Fruit fly (Drosophila melanogaster): ENCODE measurements around the gene Vha100-4.

DNA sequence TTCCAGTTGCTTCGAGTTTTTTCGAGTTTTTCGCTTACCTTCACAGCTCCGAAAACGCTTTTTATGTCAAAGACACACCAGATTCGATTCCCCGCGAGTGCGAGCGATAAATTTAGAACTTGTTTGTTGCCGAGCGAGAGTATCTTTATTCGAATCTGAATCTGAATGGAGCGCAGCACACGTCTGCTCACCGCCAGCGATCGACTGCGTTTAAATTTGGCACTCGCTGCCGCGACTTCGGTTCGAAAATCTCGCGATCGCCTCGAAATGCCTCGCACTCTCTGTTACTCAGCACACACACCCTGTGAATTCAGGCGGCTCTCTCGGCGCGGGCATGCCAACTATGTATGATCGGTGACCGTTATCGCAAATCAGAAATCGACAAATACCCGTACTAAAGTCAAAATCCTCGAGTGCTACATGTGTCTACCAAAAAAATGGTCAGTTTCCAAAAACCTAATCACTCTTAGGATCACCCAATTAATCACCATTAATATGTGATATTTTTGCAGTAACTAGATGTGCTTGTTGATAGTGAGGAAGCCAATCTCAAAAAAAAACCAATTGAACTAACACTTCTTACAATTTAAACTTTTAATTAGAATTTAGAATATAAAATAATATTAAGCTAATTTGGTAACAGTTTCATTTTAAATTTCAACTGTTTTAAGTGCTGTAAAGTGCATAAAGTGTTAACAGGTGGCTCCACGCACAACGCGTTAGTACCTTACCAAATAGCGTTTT is 9.5 kb upstream of the Vha100-4 start, which contains the start of gene Vha100-2:
- TF ChIP-seq Usf (GFP tag; optimal IDR thresholded peaks at IDR 0.05): no peak
- TF ChIP-seq Antp (GFP tag; optimal IDR thresholded peaks at IDR 0.05): no peak
- no peak for TF ChIP-seq CG11093 (GFP tag; IDR thresholded peaks at IDR 0.05)
- TF ChIP-seq pfk (GFP tag; optimal IDR thresholded peaks at IDR 0.05): peak; percentile 36
- peak; percentile 75 for TF ChIP-seq cwo (GFP tag; optimal IDR thresholded peaks at IDR 0.05)
- TF ChIP-seq Deaf1 (tag; optimal IDR thresholded peaks at IDR 0.05): peak; percentile 92
- TF ChIP-seq chif (GFP tag; optimal IDR thresholded peaks at IDR 0.05): peak in 1 of 2 experiments; percentile 2
- no peak for TF ChIP-seq D (optimal IDR thresholded peaks at IDR 0.05)
- no peak for TF ChIP-seq D (GFP tag; optimal IDR thresholded peaks at IDR 0.05)
- 0 out of 3 replicates have a peak, but pooled peaks have one; percentile 5 for TF ChIP-seq Optix (GFP tag; IDR thresholded peaks at IDR 0.05)

Data from whole organism, embryonic.